Worm (Caenorhabditis elegans) whole organism, early embryonic: Measurements from ENCODE around the gene H04D03.6.

Experiments
- B0310.2 ChIP-seq: sonication (generic microtip); optimal IDR thresholded peaks from 2 replicates; lab custom pipeline; 2016; ENCODE audit warnings: mild to moderate bottlenecking, missing genetic modification characterization, missing compliant biosample characterization
- F13C5.2 ChIP-seq: sonication (generic microtip); optimal IDR thresholded peaks from 2 replicates; lab custom pipeline; 2017; ENCODE audit warnings: mild to moderate bottlenecking, missing genetic modification characterization, inconsistent platforms, missing compliant biosample characterization
- aly-1 ChIP-seq: sonication (generic microtip); optimal IDR thresholded peaks from 2 replicates; lab custom pipeline; 2016; ENCODE audit warnings: missing genetic modification characterization, missing compliant biosample characterization
- ama-1 ChIP-seq: fragments of 150-350 bp; optimal IDR thresholded peaks from 2 replicates; lab custom pipeline; 2014
- ets-7 ChIP-seq: sonication (generic microtip); optimal IDR thresholded peaks from 2 replicates; lab custom pipeline; 2016; ENCODE audit warnings: missing genotype, missing genetic modification characterization, missing compliant biosample characterization
- flt-1 ChIP-seq: fragments of 200-800 bp; sonication (Bioruptor generic); IDR thresholded peaks from 2 replicates; pipeline ENCODE4 v1.3.6; 2022; ENCODE audit warnings: missing genetic modification characterization, missing compliant biosample characterization
- hmg-4 ChIP-seq: fragments of 200-800 bp; sonication (Bioruptor generic); optimal IDR thresholded peaks from 2 replicates; lab custom pipeline; 2018; ENCODE audit warnings: mild to moderate bottlenecking, missing genetic modification characterization, missing compliant biosample characterization
- tbx-11 ChIP-seq: fragments of 200-800 bp; sonication (Bioruptor generic); IDR thresholded peaks from 2 replicates; pipeline ENCODE4 v1.3.6; 2022; ENCODE audit warnings: missing genetic modification characterization, missing compliant biosample characterization

DNA sequence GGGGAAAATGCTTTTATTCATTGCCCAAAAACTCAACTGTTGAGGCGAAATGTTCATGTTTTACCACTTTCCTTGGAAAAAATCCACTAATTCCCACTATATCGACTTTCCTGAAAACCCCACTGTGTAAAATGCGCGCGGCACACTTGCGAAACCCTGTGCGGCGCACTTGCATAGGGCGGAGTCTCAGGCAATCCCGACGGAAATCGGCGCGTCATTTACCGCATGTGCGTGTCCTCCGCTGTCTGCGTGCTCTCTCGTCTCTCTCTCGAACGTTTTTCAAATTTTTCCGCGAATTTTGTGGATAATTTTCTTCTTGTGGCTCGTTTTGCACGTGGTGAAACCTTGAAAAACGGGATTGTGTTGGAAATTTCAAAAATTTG lies 22.5 kb upstream of the H04D03.6 start, which contains the start of gene atx-2:
- peak; percentile 96 for TF ChIP-seq B0310.2
- TF ChIP-seq aly-1 (tag; lab: Kevin White, UChicago): peak; percentile 95
- no peak for TF ChIP-seq ama-1 (lab: Kevin White, UChicago)
- TF ChIP-seq flt-1 (GFP tag; lab: Robert Waterston, UW): peak; percentile 95
- TF ChIP-seq F13C5.2: peak; percentile 99
- peak; percentile 91 for TF ChIP-seq ets-7 (tag; lab: Kevin White, UChicago)
- TF ChIP-seq tbx-11: peak; percentile 97
- TF ChIP-seq hmg-4 (GFP tag; lab: Kevin White, UChicago): peak; percentile 99
